Fruit fly (Drosophila melanogaster) Kc167 (cell line): ENCODE data around the gene CG17300.

Experiments
- Myc ChIP-seq: fragments of >200 bp; optimal IDR thresholded peaks from 2 replicates; lab custom pipeline; 2017; ENCODE audit warnings: missing external identifiers
- Sin3A ChIP-seq: fragments of >200 bp; optimal IDR thresholded peaks from 2 replicates; lab custom pipeline; 2018; ENCODE audit warnings: missing external identifiers
- h ChIP-seq: fragments of >200 bp; optimal IDR thresholded peaks from 3 replicates; lab custom pipeline; 2018; ENCODE audit warnings: missing external identifiers
- insv ChIP-seq: fragments of >200 bp; optimal IDR thresholded peaks from 3 replicates; lab custom pipeline; 2018; ENCODE audit warnings: missing external identifiers
- psq ChIP-seq: fragments of >200 bp; optimal IDR thresholded peaks from 2 replicates; lab custom pipeline; 2017; ENCODE audit warnings: missing external identifiers
- ttk ChIP-seq: sonication (Bioruptor generic); optimal IDR thresholded peaks from 2 replicates; lab custom pipeline; 2017; ENCODE audit warnings: missing external identifiers

DNA sequence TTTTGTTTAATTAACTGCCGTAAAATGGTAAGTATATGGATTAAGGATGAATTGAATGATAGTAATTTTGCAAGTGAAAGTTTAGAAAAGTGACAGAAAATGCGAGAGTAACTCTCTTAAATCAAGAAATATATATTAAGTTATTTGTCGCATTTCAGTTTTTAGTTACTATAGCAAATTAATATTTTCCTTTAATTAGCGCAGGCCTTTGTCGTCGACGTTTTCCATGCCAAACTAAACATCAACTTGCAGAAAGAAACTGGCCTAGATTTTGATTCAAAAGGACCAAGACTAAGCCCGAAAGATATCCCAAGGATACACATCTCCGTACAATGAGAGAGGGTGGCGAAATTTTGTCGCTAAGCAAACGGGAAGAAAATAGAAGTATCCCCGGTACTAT, at the start of gene CG17300:
- TF ChIP-seq Sin3A (no peak), Myc (no peak), psq (lab: Kevin White, UChicago) (no peak), ttk (no peak), h (no peak), insv (lab: Kevin White, UChicago) (no peak)
